Fruit fly (Drosophila melanogaster) whole organism, embryonic: ENCODE data around the gene cnc.
A peak's percentile ranks its signal among the peaks of the same experiment; 100 is the strongest.

Experiments used
- Aef1 ChIP-seq: fragments of 200-800 bp; sonication (Bioruptor generic); IDR thresholded peaks from 3 replicates; pipeline ENCODE4 v1.3.6; 2022; ENCODE audit warnings: missing biosample characterization, missing genetic modification characterization
- Awh ChIP-seq: fragments of 200-800 bp; sonication (Bioruptor generic); IDR thresholded peaks from 2 replicates; pipeline ENCODE4, ENCODE4 v1.3.6; 2022; ENCODE audit warnings: missing biosample characterization, missing genetic modification characterization
- Bdp1 ChIP-seq: fragments of 200-800 bp; sonication (Bioruptor generic); optimal IDR thresholded peaks from 3 replicates; lab custom pipeline; 2016; ENCODE audit warnings: missing biosample characterization, missing genetic modification characterization
- CG10321 ChIP-seq: fragments of 200-800 bp; sonication (Bioruptor generic); IDR thresholded peaks from 2 replicates; pipeline ENCODE4 v1.3.6; 2022; ENCODE audit warnings: missing biosample characterization, missing genetic modification characterization
- CG10431 ChIP-seq: fragments of 200-800 bp; sonication (Bioruptor generic); optimal IDR thresholded peaks from 3 replicates; lab custom pipeline; 2018; ENCODE audit warnings: missing biosample characterization, mild to moderate bottlenecking, missing genetic modification characterization
- CG11247 ChIP-seq: fragments of 200-800 bp; sonication (Bioruptor generic); IDR thresholded peaks from 2 replicates; pipeline ENCODE4 v1.3.6; 2022; ENCODE audit warnings: missing biosample characterization, missing genetic modification characterization
- CG11456 ChIP-seq: fragments of 200-800 bp; sonication (Bioruptor generic); IDR thresholded peaks from 3 replicates; pipeline ENCODE4 v1.3.6; 2022; ENCODE audit warnings: missing biosample characterization, missing genetic modification characterization
- CG11695 ChIP-seq: fragments of 200-800 bp; sonication (Bioruptor generic); IDR thresholded peaks from 3 replicates; pipeline ENCODE4 v1.3.6; 2022; ENCODE audit warnings: missing biosample characterization, missing genetic modification characterization
- CG12219 ChIP-seq: fragments of 200-800 bp; sonication (Bioruptor generic); optimal IDR thresholded peaks from 3 replicates; lab custom pipeline; 2018; ENCODE audit warnings: missing biosample characterization, mild to moderate bottlenecking, missing genetic modification characterization
- CG12659 ChIP-seq: fragments of 200-800 bp; sonication (Bioruptor generic); optimal IDR thresholded peaks from 3 replicates; lab custom pipeline; 2017; ENCODE audit warnings: mild to moderate bottlenecking, missing biosample characterization, missing genetic modification reagents, missing genetic modification characterization
- CG14965 ChIP-seq: fragments of 200-800 bp; sonication (Bioruptor generic); optimal IDR thresholded peaks from 2 replicates; lab custom pipeline; 2016; ENCODE audit warnings: missing biosample characterization, missing genetic modification characterization, borderline replicate concordance
- CG2129 ChIP-seq: fragments of 200-800 bp; sonication (Bioruptor generic); IDR thresholded peaks from 2 replicates; pipeline ENCODE4 v1.3.6; 2022; ENCODE audit warnings: missing biosample characterization, missing genetic modification characterization; ENCODE audit not compliant: partially characterized antibody
- CG2678 ChIP-seq: fragments of 200-800 bp; sonication (Bioruptor generic); optimal IDR thresholded peaks from 3 replicates; lab custom pipeline; 2019; ENCODE audit warnings: missing biosample characterization, mild to moderate bottlenecking, missing genetic modification characterization, moderate library complexity
- CG31365 ChIP-seq: fragments of 200-800 bp; sonication (Bioruptor generic); optimal IDR thresholded peaks from 2 replicates; lab custom pipeline; 2018; ENCODE audit warnings: missing biosample characterization, mild to moderate bottlenecking, missing genetic modification characterization
- CG3281 ChIP-seq: fragments of 200-800 bp; sonication (Bioruptor generic); optimal IDR thresholded peaks from 3 replicates; lab custom pipeline; 2017; ENCODE audit warnings: missing biosample characterization, mild to moderate bottlenecking, missing genetic modification characterization
- CG33557 ChIP-seq: fragments of 200-800 bp; sonication (Bioruptor generic); optimal IDR thresholded peaks from 2 replicates; lab custom pipeline; 2019; ENCODE audit warnings: missing biosample characterization, mild to moderate bottlenecking, missing genetic modification characterization, moderate library complexity
- CG6254 ChIP-seq: fragments of 200-800 bp; sonication (Bioruptor generic); optimal IDR thresholded peaks from 3 replicates; lab custom pipeline; 2017; ENCODE audit warnings: mild to moderate bottlenecking, missing biosample characterization, missing genetic modification reagents, missing genetic modification characterization
- CG6813 ChIP-seq: fragments of 200-800 bp; sonication (Bioruptor generic); optimal IDR thresholded peaks from 2 replicates; lab custom pipeline; 2017; ENCODE audit warnings: missing biosample characterization, missing genetic modification characterization, mild to moderate bottlenecking, moderate library complexity, missing genetic modification reagents
- CG9437 ChIP-seq: fragments of 200-800 bp; sonication (Bioruptor generic); optimal IDR thresholded peaks from 2 replicates; lab custom pipeline; 2018; ENCODE audit warnings: missing biosample characterization, mild to moderate bottlenecking, missing genetic modification characterization
- CG9609 ChIP-seq: fragments of 200-800 bp; sonication (Bioruptor generic); optimal IDR thresholded peaks from 3 replicates; lab custom pipeline; 2016; ENCODE audit warnings: missing biosample characterization, missing genetic modification characterization
- CTCF ChIP-seq: fragments of 200-800 bp; sonication (Bioruptor generic); optimal IDR thresholded peaks from 2 replicates; lab custom pipeline; 2017; ENCODE audit warnings: missing biosample characterization, mild to moderate bottlenecking, missing genetic modification characterization, moderate library complexity
- Dek ChIP-seq: fragments of 200-800 bp; sonication (Bioruptor generic); optimal IDR thresholded peaks from 3 replicates; lab custom pipeline; 2019; ENCODE audit warnings: missing biosample characterization, mild to moderate bottlenecking, missing genetic modification characterization, moderate library complexity
- Fer2 ChIP-seq: fragments of 200-800 bp; sonication (Bioruptor generic); optimal IDR thresholded peaks from 2 replicates; lab custom pipeline; 2018; ENCODE audit warnings: missing biosample characterization, mild to moderate bottlenecking, missing genetic modification characterization, moderate library complexity
- Fer3 ChIP-seq: fragments of 200-800 bp; sonication (Bioruptor generic); optimal IDR thresholded peaks from 2 replicates; lab custom pipeline; 2018; ENCODE audit warnings: missing biosample characterization, mild to moderate bottlenecking, missing genetic modification characterization, moderate library complexity
- Hand ChIP-seq: fragments of 200-800 bp; sonication (Bioruptor generic); optimal IDR thresholded peaks from 2 replicates; lab custom pipeline; 2017; ENCODE audit warnings: mild to moderate bottlenecking, missing biosample characterization, missing genetic modification reagents, missing genetic modification characterization
- Lhr ChIP-seq: fragments of 200-800 bp; sonication (Bioruptor generic); optimal IDR thresholded peaks from 3 replicates; lab custom pipeline; 2017; ENCODE audit warnings: mild to moderate bottlenecking, missing biosample characterization, missing genetic modification reagents, missing genetic modification characterization
- Lim3 ChIP-seq: fragments of 200-800 bp; sonication (Bioruptor generic); IDR thresholded peaks from 2 replicates; pipeline ENCODE4 v1.3.6; 2022; ENCODE audit warnings: missing biosample characterization, missing genetic modification characterization
- Ptx1 ChIP-seq: fragments of 200-800 bp; sonication (Bioruptor generic); IDR thresholded peaks from 2 replicates; pipeline ENCODE4 v1.3.6; 2022; ENCODE audit warnings: missing biosample characterization, missing genetic modification characterization
- Sox102F ChIP-seq: fragments of 200-800 bp; sonication (Bioruptor generic); optimal IDR thresholded peaks from 2 replicates; lab custom pipeline; 2018; ENCODE audit warnings: missing biosample characterization, mild to moderate bottlenecking, missing genetic modification characterization, moderate library complexity
- YL-1 ChIP-seq: fragments of 200-800 bp; sonication (Bioruptor generic); optimal IDR thresholded peaks from 3 replicates; lab custom pipeline; 2017; ENCODE audit warnings: missing biosample characterization, mild to moderate bottlenecking, missing genetic modification characterization
- ac ChIP-seq: fragments of 200-800 bp; sonication (Bioruptor generic); optimal IDR thresholded peaks from 3 replicates; lab custom pipeline; 2017; ENCODE audit warnings: missing biosample characterization, mild to moderate bottlenecking, missing genetic modification characterization
- al ChIP-seq: fragments of 200-800 bp; sonication (Bioruptor generic); IDR thresholded peaks from 2 replicates; pipeline ENCODE4 v1.3.6; 2022; ENCODE audit warnings: missing biosample characterization, missing genetic modification characterization
- az2 ChIP-seq: fragments of 200-800 bp; sonication (Bioruptor generic); optimal IDR thresholded peaks from 3 replicates; lab custom pipeline; 2016; ENCODE audit warnings: missing biosample characterization, missing genetic modification characterization
- chinmo ChIP-seq: fragments of 200-800 bp; sonication (Bioruptor generic); IDR thresholded peaks from 4 replicates; pipeline ENCODE4 v1.3.6; 2022; ENCODE audit warnings: missing biosample characterization, missing genetic modification characterization; ENCODE audit not compliant: partially characterized antibody
- dpn ChIP-seq, 2 experiments: fragments of 200-800 bp; sonication (Bioruptor generic); optimal IDR thresholded peaks; 3 replicates each; lab custom pipeline; 2016; ENCODE audit warnings: missing biosample characterization in 2 of 2, missing genetic modification characterization in 2 of 2
- fd3F ChIP-seq: fragments of 200-800 bp; sonication (Bioruptor generic); optimal IDR thresholded peaks from 2 replicates; lab custom pipeline; 2018; ENCODE audit warnings: missing biosample characterization, mild to moderate bottlenecking, missing genetic modification characterization, moderate library complexity
- fru ChIP-seq: fragments of >200 bp; optimal IDR thresholded peaks from 2 replicates; lab custom pipeline; 2017
- klu ChIP-seq: fragments of 200-800 bp; sonication (Bioruptor generic); IDR thresholded peaks from 2 replicates; pipeline ENCODE4 v1.3.6; 2022; ENCODE audit warnings: missing biosample characterization, missing genetic modification characterization
- lilli ChIP-seq: fragments of 200-800 bp; sonication (Bioruptor generic); optimal IDR thresholded peaks from 3 replicates; lab custom pipeline; 2016; ENCODE audit warnings: missing biosample characterization, missing genetic modification characterization
- org-1 ChIP-seq: fragments of 200-800 bp; sonication (Bioruptor generic); optimal IDR thresholded peaks from 2 replicates; lab custom pipeline; 2017; ENCODE audit warnings: missing biosample characterization, missing genetic modification characterization
- p53 ChIP-seq: fragments of 200-800 bp; sonication (Bioruptor generic); optimal IDR thresholded peaks from 2 replicates; lab custom pipeline; 2016; ENCODE audit warnings: missing biosample characterization, missing genetic modification characterization
- pb ChIP-seq: fragments of 200-800 bp; sonication (Bioruptor generic); optimal IDR thresholded peaks from 3 replicates; lab custom pipeline; 2016; ENCODE audit warnings: missing biosample characterization, missing genetic modification characterization
- pho ChIP-seq: fragments of 200-800 bp; sonication (Bioruptor generic); optimal IDR thresholded peaks from 2 replicates; lab custom pipeline; 2016; ENCODE audit warnings: missing biosample characterization, missing genetic modification characterization
- pum ChIP-seq: fragments of 200-800 bp; sonication (Bioruptor generic); optimal IDR thresholded peaks from 2 replicates; lab custom pipeline; 2016; ENCODE audit warnings: missing biosample characterization, missing genetic modification characterization
- scrt ChIP-seq: fragments of 200-800 bp; sonication (Bioruptor generic); optimal IDR thresholded peaks from 2 replicates; lab custom pipeline; 2018; ENCODE audit warnings: missing biosample characterization, mild to moderate bottlenecking, missing genetic modification characterization, moderate library complexity
- sqz ChIP-seq: fragments of 200-800 bp; sonication (Bioruptor generic); optimal IDR thresholded peaks from 3 replicates; lab custom pipeline; 2018; ENCODE audit warnings: missing biosample characterization, mild to moderate bottlenecking, missing genetic modification characterization
- tgo ChIP-seq: fragments of 200-800 bp; sonication (Bioruptor generic); IDR thresholded peaks from 3 replicates; pipeline ENCODE4 v1.3.6; 2022; ENCODE audit warnings: missing biosample characterization, missing genetic modification characterization
- trh ChIP-seq: fragments of 200-800 bp; sonication (Bioruptor generic); optimal IDR thresholded peaks from 2 replicates; lab custom pipeline; 2016; ENCODE audit warnings: missing biosample characterization, missing genetic modification characterization
- tup ChIP-seq: fragments of 200-800 bp; sonication (Bioruptor generic); optimal IDR thresholded peaks from 2 replicates; lab custom pipeline; 2016; ENCODE audit warnings: missing biosample characterization, mild to moderate bottlenecking, missing genetic modification characterization, moderate library complexity
- unc-4 ChIP-seq: fragments of 200-800 bp; sonication (Bioruptor generic); IDR thresholded peaks from 2 replicates; pipeline ENCODE4 v1.3.6; 2022; ENCODE audit warnings: missing biosample characterization, missing genetic modification characterization; ENCODE audit not compliant: partially characterized antibody
- zen2 ChIP-seq: fragments of 200-800 bp; sonication (Bioruptor generic); IDR thresholded peaks from 3 replicates; pipeline ENCODE4 v1.3.6; 2022; ENCODE audit warnings: missing biosample characterization, missing genetic modification characterization; ENCODE audit not compliant: partially characterized antibody

cnc gene

DNA sequence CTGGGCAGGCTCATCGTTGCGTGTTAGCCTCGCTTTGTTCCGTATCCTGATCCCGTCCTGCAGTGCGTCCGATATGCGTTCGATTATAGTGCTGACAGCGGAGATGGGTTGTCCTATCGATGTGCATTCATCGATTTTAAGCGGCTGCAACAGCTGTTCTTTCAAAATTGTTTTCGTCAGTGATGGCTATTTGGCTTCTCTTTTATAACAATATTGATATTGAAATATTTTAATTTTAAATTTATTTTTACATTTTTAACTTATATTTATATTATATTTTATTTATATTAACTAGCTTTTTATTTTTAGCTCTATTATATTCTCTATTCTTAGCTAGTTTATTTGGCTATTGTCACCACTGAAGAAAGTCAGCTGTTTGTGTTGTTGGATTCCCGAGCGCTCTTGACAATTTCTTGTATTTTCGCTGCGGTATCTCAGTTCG is 31.5 kb upstream of the cnc start, which contains the start of the genes wda and Pex11c (continued):
- TF ChIP-seq sqz (GFP tag; lab: Kevin White, UChicago) (peak; percentile 25), CG12219 (GFP tag; lab: Kevin White, UChicago) (no peak), Sox102F (GFP tag; lab: Kevin White, UChicago) (peak; percentile 94), scrt (peak; percentile 61), CG3281 (GFP tag; lab: Kevin White, UChicago) (peak; percentile 61), CG31365 (tag; lab: Kevin White, UChicago) (no peak), pb (GFP tag; lab: Kevin White, UChicago) (no peak), lilli (GFP tag; lab: Kevin White, UChicago) (peak; percentile 77), CG10431 (GFP tag; lab: Kevin White, UChicago) (peak; percentile 57), klu (GFP tag; lab: Robert Waterston, UW) (peak; percentile 80; the same call in 1 of the 2 replicates), YL-1 (peak; percentile 71), CG10321 (GFP tag; lab: Robert Waterston, UW) (peak; percentile 23; the same call in 1 of the 2 replicates), CG11247 (GFP tag; lab: Robert Waterston, UW) (peak; percentile 80), chinmo (GFP tag; lab: Robert Waterston, UW) (no peak), az2 (peak; percentile 88), org-1 (peak; percentile 55), CG9609 (peak; percentile 8), Ptx1 (GFP tag; lab: Robert Waterston, UW) (peak; percentile 95), pum (GFP tag; lab: Kevin White, UChicago) (peak; percentile 45), Lim3 (GFP tag; lab: Robert Waterston, UW) (peak; percentile 67), Dek (peak; percentile 91), fd3F (GFP tag; lab: Kevin White, UChicago) (peak; percentile 88), tgo (peak; percentile 96), CG14965 (GFP tag; lab: Kevin White, UChicago) (no peak), Awh (GFP tag; lab: Robert Waterston, UW) (peak; percentile 74; the same call in 1 of the 2 replicates), Hand (peak; percentile 68), CG2129 (peak; percentile 35; the same call in 1 of the 2 replicates), Bdp1 (GFP tag; lab: Kevin White, UChicago) (peak; percentile 42), fru (no peak), CG9437 (peak; percentile 79), CG33557 (GFP tag; lab: Kevin White, UChicago) (peak; percentile 85)

DNA sequence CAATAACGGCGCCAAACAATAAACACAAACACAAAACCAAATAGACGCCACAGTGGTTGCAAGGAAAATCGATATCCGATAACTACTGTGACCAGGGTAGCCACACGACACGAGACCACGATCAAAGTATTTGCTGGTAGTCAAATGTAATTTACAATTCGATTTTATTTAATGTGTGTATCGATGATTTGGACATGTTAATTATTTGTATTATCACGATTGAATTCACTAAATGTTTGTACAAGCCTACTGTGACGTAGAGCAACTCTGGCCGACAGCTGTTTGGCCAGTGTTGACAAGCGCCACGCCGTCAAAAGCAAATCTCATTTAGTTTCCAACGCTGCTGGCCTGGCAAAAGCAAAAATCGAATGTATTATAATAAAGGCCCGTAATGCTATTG is 24.7 kb upstream of the cnc start, which contains the start of the genes Rad60 and EloA:
Rad60 (minus strand) TSS at position 222 of the 400 bp plus-strand sequence.
EloA (plus strand) TSS at position 308 of the 400 bp plus-strand sequence.
- TF ChIP-seq zen2 (GFP tag; lab: Robert Waterston, UW) (peak; percentile 54; the same call in 1 of the 3 replicates), unc-4 (GFP tag; lab: Robert Waterston, UW) (peak; percentile 65), ac (no peak), org-1 (peak; percentile 37), CG2678 (tag; lab: Kevin White, UChicago) (peak; percentile 68), CG31365 (tag; lab: Kevin White, UChicago) (peak; percentile 7), Fer3 (tag; lab: Kevin White, UChicago) (peak; percentile 68), tup (peak; percentile 62), CG11695 (GFP tag; lab: Robert Waterston, UW) (peak; percentile 54; the same call in 2 of the 3 replicates), dpn (GFP tag; optimal IDR thresholded peaks at IDR 0.05; lab: Kevin White, UChicago) (peak; percentile 84 to 87), p53 (GFP tag; lab: Kevin White, UChicago) (peak; percentile 58), CG12659 (GFP tag; lab: Kevin White, UChicago) (peak; percentile 84), CTCF (GFP tag; lab: Kevin White, UChicago) (peak; percentile 33), CG11456 (peak; percentile 65; the same call in 1 of the 3 replicates), Aef1 (GFP tag; lab: Robert Waterston, UW) (no peak), Fer2 (peak; percentile 25), trh (GFP tag; lab: Kevin White, UChicago) (peak; percentile 2), CG3281 (GFP tag; lab: Kevin White, UChicago) (peak; percentile 72), al (GFP tag; lab: Robert Waterston, UW) (peak; percentile 65; the same call in 1 of the 2 replicates), Lhr (peak; percentile 67), pho (GFP tag; lab: Kevin White, UChicago) (peak; percentile 83), CG6254 (GFP tag; lab: Kevin White, UChicago) (no peak), CG6813 (GFP tag; lab: Kevin White, UChicago) (no peak)
